Fruit fly (Drosophila melanogaster): ENCODE data around the gene CG33107.

DNA sequence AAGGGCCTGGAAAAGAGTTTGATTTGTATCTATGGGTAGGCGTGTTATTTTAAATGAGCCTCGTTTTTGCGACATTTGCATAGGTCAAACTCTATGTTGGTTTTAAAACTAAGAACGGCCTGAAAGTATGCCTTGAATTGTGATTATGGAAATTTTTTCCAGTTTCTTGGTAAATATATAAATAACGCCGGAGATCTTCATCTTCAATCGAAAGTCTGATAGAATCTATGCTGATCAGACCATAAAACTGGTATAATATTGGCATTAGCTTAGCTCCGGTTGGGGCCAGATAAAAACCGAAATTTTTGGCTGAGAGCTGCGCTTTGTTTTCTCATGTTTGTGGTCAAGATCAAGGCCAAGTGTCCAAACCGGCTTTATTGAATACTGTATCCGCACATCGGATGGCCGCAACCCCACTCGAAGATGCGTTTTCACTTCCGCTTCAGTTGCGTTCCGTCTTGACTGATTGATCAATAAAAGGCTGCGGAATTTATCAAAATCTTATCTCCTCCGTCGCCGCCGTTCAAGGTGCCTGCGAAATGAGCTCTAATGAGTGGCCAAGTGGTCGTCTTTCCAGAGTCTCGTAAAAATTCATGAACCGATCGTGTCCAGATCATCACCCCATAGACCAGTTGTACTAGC, 27.3 kb downstream of the CG33107 start:
- TF ChIP-seq CG8478 (optimal IDR thresholded peaks at IDR 0.05), result no peak
- no peak for TF ChIP-seq CTCF (optimal IDR thresholded peaks at IDR 0.05)
